Worm (Caenorhabditis elegans) whole organism, L2 larva: ENCODE measurements around the gene str-115.

Experiments used
- R02D3.7 ChIP-seq: fragments of 150-350 bp; optimal IDR thresholded peaks from 2 replicates; lab custom pipeline; 2014; ENCODE audit warnings: missing biosample characterization, missing genetic modification characterization
- ama-1 ChIP-seq: fragments of 150-350 bp; optimal IDR thresholded peaks from 2 replicates; lab custom pipeline; 2018; ENCODE audit warnings: inconsistent platforms
- ceh-82 ChIP-seq: fragments of 150-350 bp; optimal IDR thresholded peaks from 2 replicates; lab custom pipeline; 2014; ENCODE audit warnings: missing biosample characterization, missing genetic modification characterization
- elt-1 ChIP-seq: fragments of 150-350 bp; optimal IDR thresholded peaks from 2 replicates; lab custom pipeline; 2014; ENCODE audit warnings: missing biosample characterization, missing genetic modification characterization
- fos-1 ChIP-seq: fragments of 150-350 bp; optimal IDR thresholded peaks from 2 replicates; lab custom pipeline; 2014; ENCODE audit warnings: missing biosample characterization, missing genetic modification characterization
- gmeb-1 ChIP-seq: fragments of 150-350 bp; optimal IDR thresholded peaks from 2 replicates; lab custom pipeline; 2014; ENCODE audit warnings: missing biosample characterization, missing genetic modification characterization
- lin-39 ChIP-seq: fragments of 150-350 bp; optimal IDR thresholded peaks from 2 replicates; lab custom pipeline; 2014; ENCODE audit warnings: missing biosample characterization, missing genetic modification reagents, missing genetic modification characterization
- mab-5 ChIP-seq: fragments of 150-350 bp; optimal IDR thresholded peaks from 2 replicates; lab custom pipeline; 2014; ENCODE audit warnings: missing biosample characterization, missing genetic modification characterization
- mdl-1 ChIP-seq, 2 experiments: fragments of 150-350 bp in 1 of 2; sonication (generic microtip) in 1 of 2; optimal IDR thresholded peaks; 2 replicates each; lab custom pipeline; 2017; ENCODE audit warnings: missing biosample characterization in 2 of 2, missing genetic modification characterization in 2 of 2
- unc-62 ChIP-seq: fragments of 150-350 bp; optimal IDR thresholded peaks from 2 replicates; lab custom pipeline; 2014; ENCODE audit warnings: missing biosample characterization, missing genetic modification reagents, missing genetic modification characterization
- zag-1 ChIP-seq: fragments of 150-350 bp; optimal IDR thresholded peaks from 2 replicates; lab custom pipeline; 2014; ENCODE audit warnings: missing biosample characterization, missing genetic modification characterization

- no peak for TF ChIP-seq gmeb-1 (tag; lab: Kevin White, UChicago)
- no peak for TF ChIP-seq fos-1 (tag; lab: Kevin White, UChicago)
- TF ChIP-seq unc-62, result no peak
- TF ChIP-seq ceh-82 (tag; lab: Kevin White, UChicago), result no peak
- TF ChIP-seq zag-1 (tag; lab: Kevin White, UChicago), result no peak
- TF ChIP-seq R02D3.7, result no peak
- TF ChIP-seq mab-5 (tag; lab: Kevin White, UChicago), result no peak
- no peak for TF ChIP-seq lin-39 (tag; lab: Kevin White, UChicago)
- no peak for TF ChIP-seq elt-1 (tag; lab: Kevin White, UChicago)
- TF ChIP-seq mdl-1 (tag; optimal IDR thresholded peaks at IDR 0.05; lab: Kevin White, UChicago), result no peak
- TF ChIP-seq ama-1 (lab: Kevin White, UChicago), result no peak
Observed at ce11 chrV:11263025-11263424, 5.9 kb upstream of the str-115 start, which contains the start of gene F07B10.4.
